Worm (Caenorhabditis elegans): ENCODE data around the gene C16C8.20.

C16C8.20 gene

DNA sequence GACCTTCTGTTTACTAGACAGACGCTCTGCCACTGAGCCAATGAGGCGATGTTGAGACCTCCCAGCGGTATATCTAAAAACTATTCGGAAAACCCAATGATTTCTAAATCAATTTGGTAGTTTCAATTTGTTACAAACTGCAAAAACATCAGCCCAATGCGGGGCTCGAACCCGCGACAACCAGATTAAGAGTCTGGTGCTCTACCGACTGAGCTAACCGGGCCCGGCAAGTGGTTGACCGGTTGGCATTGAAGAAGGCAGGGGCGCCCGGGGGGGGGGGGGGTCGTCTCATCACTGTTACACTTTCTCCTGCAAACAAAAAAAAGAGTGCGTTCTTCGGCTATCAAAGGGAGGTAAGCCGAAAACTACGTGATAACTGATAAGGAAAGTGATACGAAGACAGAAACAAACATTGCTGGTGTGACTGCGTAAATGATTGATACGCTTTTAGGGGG is 7.5 kb upstream of the C16C8.20 start (continued):
- TF ChIP-seq Y56A3A.18 (GFP tag; IDR thresholded peaks at IDR 0.05), result peak; percentile 87
- no peak for TF ChIP-seq Y95B8A.8 (GFP tag; IDR thresholded peaks at IDR 0.05)
- TF ChIP-seq athp-1 (tag; optimal IDR thresholded peaks at IDR 0.05), result peak; percentile 74
- TF ChIP-seq ets-4 (GFP tag; optimal IDR thresholded peaks at IDR 0.05), result peak; percentile 33
- TF ChIP-seq egrh-3 (GFP tag; IDR thresholded peaks at IDR 0.05), result peak; percentile 92
- TF ChIP-seq madf-10 (tag; optimal IDR thresholded peaks at IDR 0.05), result peak; percentile 55
- TF ChIP-seq ztf-3 (GFP tag; optimal IDR thresholded peaks at IDR 0.05), result peak; percentile 57
- TF ChIP-seq cebp-2 (GFP tag; IDR thresholded peaks at IDR 0.05), result 0 out of 2 replicates have a peak, but pooled peaks have one; percentile 46
- TF ChIP-seq ama-1 (optimal IDR thresholded peaks at IDR 0.05), result no peak
- peak in 1 of 2 experiments; percentile 65 for TF ChIP-seq ama-1 (GFP tag; optimal IDR thresholded peaks at IDR 0.05)
- TF ChIP-seq madf-3 (GFP tag; IDR thresholded peaks at IDR 0.05), result no peak
- TF ChIP-seq F33H1.4 (GFP tag; IDR thresholded peaks at IDR 0.05), result 0 out of 2 replicates have a peak, but pooled peaks have one; percentile 32
- peak; percentile 19 for TF ChIP-seq unc-130 (GFP tag; optimal IDR thresholded peaks at IDR 0.05)
- TF ChIP-seq F52B5.7 (tag; optimal IDR thresholded peaks at IDR 0.05), result peak; percentile 8
- TF ChIP-seq ceh-58 (GFP tag; IDR thresholded peaks at IDR 0.05), result 0 out of 2 replicates have a peak, but pooled peaks have one; percentile 54
- TF ChIP-seq tbp1 (GFP tag; optimal IDR thresholded peaks at IDR 0.05), result peak; percentile 97
- no peak for TF ChIP-seq lir-1 (GFP tag; conservative IDR thresholded peaks at IDR 0.05)
- TF ChIP-seq F57A8.1 (GFP tag; optimal IDR thresholded peaks at IDR 0.05), result peak; percentile 81
- TF ChIP-seq fkh-3 (tag; optimal IDR thresholded peaks at IDR 0.05), result no peak
- peak; percentile 74 to 82 for TF ChIP-seq rec-8 (tag; optimal IDR thresholded peaks at IDR 0.05)
- no peak for TF ChIP-seq sea-2 (GFP tag; IDR thresholded peaks at IDR 0.05)
- peak; percentile 92 for TF ChIP-seq zfh-2 (GFP tag; conservative IDR thresholded peaks at IDR 0.05)
- peak; percentile 10 for TF ChIP-seq xnd-1 (tag; optimal IDR thresholded peaks at IDR 0.05)
- TF ChIP-seq lin-35 (GFP tag; optimal IDR thresholded peaks at IDR 0.05), result peak in 1 of 3 experiments; percentile 39
- no peak for TF ChIP-seq ztf-28 (GFP tag; IDR thresholded peaks at IDR 0.05)
- TF ChIP-seq attf-3 (GFP tag; conservative IDR thresholded peaks at IDR 0.05), result no peak
- no peak for TF ChIP-seq K11D2.4 (GFP tag; IDR thresholded peaks at IDR 0.05)
- TF ChIP-seq F49E8.2 (tag; optimal IDR thresholded peaks at IDR 0.05; ENCODE audit: insufficient read depth), result no peak
- peak; percentile 66 for TF ChIP-seq ztf-18 (tag; optimal IDR thresholded peaks at IDR 0.05)
- TF ChIP-seq F22D6.2 (tag; optimal IDR thresholded peaks at IDR 0.05), result no peak
- peak; percentile 40; the same call in 1 of the 2 replicates for TF ChIP-seq let-526 (GFP tag; IDR thresholded peaks at IDR 0.05)
- peak; percentile 40 for TF ChIP-seq mes-4 (tag; optimal IDR thresholded peaks at IDR 0.05)
- TF ChIP-seq lin-54 (GFP tag; optimal IDR thresholded peaks at IDR 0.05), result peak; percentile 59
- TF ChIP-seq aptf-2 (GFP tag; conservative IDR thresholded peaks at IDR 0.05), result peak; percentile 43; the same call in 1 of the 2 replicates
- peak; percentile 60; the same call in 1 of the 2 replicates for TF ChIP-seq ztf-25 (GFP tag; IDR thresholded peaks at IDR 0.05)
- peak; percentile 75 for TF ChIP-seq ekl-4 (GFP tag; IDR thresholded peaks at IDR 0.05)
- TF ChIP-seq ztf-22 (GFP tag; optimal IDR thresholded peaks at IDR 0.05), result no peak
- no peak for TF ChIP-seq egl-18 (GFP tag; IDR thresholded peaks at IDR 0.05)
- TF ChIP-seq nhr-120 (GFP tag; IDR thresholded peaks at IDR 0.05), result 0 out of 2 replicates have a peak, but pooled peaks have one; percentile 79
- peak; percentile 25 to 54 for TF ChIP-seq let-607 (tag; optimal IDR thresholded peaks at IDR 0.05)
- peak; percentile 51 for TF ChIP-seq hrde-1 (tag; optimal IDR thresholded peaks at IDR 0.05; ENCODE audit: borderline replicate concordance)
- TF ChIP-seq D2030.7 (GFP tag; IDR thresholded peaks at IDR 0.05), result peak; percentile 86
- no peak for TF ChIP-seq Y79H2A.3 (GFP tag; conservative IDR thresholded peaks at IDR 0.05)
- peak; percentile 75 for TF ChIP-seq ceh-79 (tag; optimal IDR thresholded peaks at IDR 0.05)
- peak; percentile 68 for TF ChIP-seq somi-1 (GFP tag; optimal IDR thresholded peaks at IDR 0.05)
- TF ChIP-seq snpc-1.3 (tag; optimal IDR thresholded peaks at IDR 0.05; ENCODE audit: insufficient read depth), result peak; percentile 52
- no peak for TF ChIP-seq bed-1 (GFP tag; IDR thresholded peaks at IDR 0.05)
- TF ChIP-seq C06A6.2 (GFP tag; conservative IDR thresholded peaks at IDR 0.05), result peak; percentile 30; the same call in 1 of the 2 replicates

Measured in whole organism, young adult.